Fruit fly (Drosophila melanogaster) whole organism, embryonic: Measurements from ENCODE around the gene CG43915.

Experiments
- CG10267 ChIP-seq: fragments of 200-800 bp; sonication (Bioruptor generic); optimal IDR thresholded peaks from 2 replicates; lab custom pipeline; 2018; ENCODE audit warnings: missing biosample characterization, mild to moderate bottlenecking, missing genetic modification characterization, moderate library complexity
- CG12219 ChIP-seq: fragments of 200-800 bp; sonication (Bioruptor generic); optimal IDR thresholded peaks from 3 replicates; lab custom pipeline; 2018; ENCODE audit warnings: missing biosample characterization, mild to moderate bottlenecking, missing genetic modification characterization
- CG12391 ChIP-seq: fragments of 200-800 bp; sonication (Bioruptor generic); optimal IDR thresholded peaks from 3 replicates; lab custom pipeline; 2018; ENCODE audit warnings: missing biosample characterization, mild to moderate bottlenecking, missing genetic modification characterization, moderate library complexity
- CG12659 ChIP-seq: fragments of 200-800 bp; sonication (Bioruptor generic); optimal IDR thresholded peaks from 3 replicates; lab custom pipeline; 2017; ENCODE audit warnings: mild to moderate bottlenecking, missing biosample characterization, missing genetic modification reagents, missing genetic modification characterization
- CG13894 ChIP-seq: fragments of 200-800 bp; sonication (Bioruptor generic); optimal IDR thresholded peaks from 3 replicates; lab custom pipeline; 2018; ENCODE audit warnings: missing biosample characterization, mild to moderate bottlenecking, missing genetic modification characterization, moderate library complexity
- CG14014 ChIP-seq: fragments of 200-800 bp; sonication (Bioruptor generic); IDR thresholded peaks from 2 replicates; pipeline ENCODE4 v1.3.6; 2022; ENCODE audit warnings: missing biosample characterization, missing genetic modification characterization
- CG14667 ChIP-seq: fragments of 200-800 bp; sonication (Bioruptor generic); IDR thresholded peaks from 2 replicates; pipeline ENCODE4 v1.3.6; 2022; ENCODE audit warnings: missing biosample characterization, missing genetic modification characterization
- CG15011 ChIP-seq: fragments of 200-800 bp; sonication (Bioruptor generic); optimal IDR thresholded peaks from 3 replicates; lab custom pipeline; 2018; ENCODE audit warnings: missing biosample characterization, mild to moderate bottlenecking, missing genetic modification characterization
- CG15514 ChIP-seq: fragments of 200-800 bp; sonication (Bioruptor generic); optimal IDR thresholded peaks from 3 replicates; lab custom pipeline; 2017; ENCODE audit warnings: missing biosample characterization, missing genetic modification characterization, mild to moderate bottlenecking, moderate library complexity, missing genetic modification reagents
- CG16815 ChIP-seq: fragments of 200-800 bp; sonication (Bioruptor generic); optimal IDR thresholded peaks from 3 replicates; lab custom pipeline; 2017; ENCODE audit warnings: missing biosample characterization, mild to moderate bottlenecking, missing genetic modification characterization
- CG17802 ChIP-seq: fragments of 200-800 bp; sonication (Bioruptor generic); optimal IDR thresholded peaks from 2 replicates; lab custom pipeline; 2018; ENCODE audit warnings: missing biosample characterization, mild to moderate bottlenecking, missing genetic modification characterization, moderate library complexity
- CG1832 ChIP-seq: fragments of 200-800 bp; sonication (Bioruptor generic); optimal IDR thresholded peaks from 2 replicates; lab custom pipeline; 2017; ENCODE audit warnings: missing biosample characterization, mild to moderate bottlenecking, missing genetic modification characterization, inconsistent platforms
- CG2712 ChIP-seq: fragments of 200-800 bp; optimal IDR thresholded peaks from 3 replicates; lab custom pipeline; 2019; ENCODE audit warnings: missing biosample characterization, mild to moderate bottlenecking, missing genetic modification characterization, moderate library complexity
- CG3163 ChIP-seq: fragments of 200-800 bp; sonication (Bioruptor generic); optimal IDR thresholded peaks from 3 replicates; lab custom pipeline; 2016; ENCODE audit warnings: missing biosample characterization, missing genetic modification characterization
- CG34376 ChIP-seq: fragments of 200-800 bp; sonication (Bioruptor generic); optimal IDR thresholded peaks from 2 replicates; lab custom pipeline; 2018; ENCODE audit warnings: missing biosample characterization, mild to moderate bottlenecking, missing genetic modification characterization
- CG34422 ChIP-seq: fragments of 200-800 bp; sonication (Bioruptor generic); IDR thresholded peaks from 3 replicates; pipeline ENCODE4 v1.3.6; 2022; ENCODE audit warnings: missing biosample characterization, missing genetic modification characterization
- CG4730 ChIP-seq: fragments of 200-800 bp; sonication (Bioruptor generic); IDR thresholded peaks from 2 replicates; pipeline ENCODE4 v1.3.6; 2022; ENCODE audit warnings: missing biosample characterization, missing genetic modification characterization
- CG7372 ChIP-seq: fragments of 200-800 bp; sonication (Bioruptor generic); IDR thresholded peaks from 2 replicates; pipeline ENCODE4 v1.3.6; 2022; ENCODE audit warnings: missing biosample characterization, missing genetic modification characterization
- CG7745 ChIP-seq: fragments of 200-800 bp; sonication (Bioruptor generic); optimal IDR thresholded peaks from 2 replicates; lab custom pipeline; 2018; ENCODE audit warnings: missing biosample characterization, mild to moderate bottlenecking, missing genetic modification characterization, moderate library complexity
- CG7987 ChIP-seq: fragments of 200-800 bp; sonication (Bioruptor generic); optimal IDR thresholded peaks from 2 replicates; lab custom pipeline; 2018; ENCODE audit warnings: missing biosample characterization, mild to moderate bottlenecking, missing genetic modification characterization, moderate library complexity
- CTCF ChIP-seq: fragments of 200-800 bp; sonication (Bioruptor generic); optimal IDR thresholded peaks from 2 replicates; lab custom pipeline; 2017; ENCODE audit warnings: missing biosample characterization, mild to moderate bottlenecking, missing genetic modification characterization, moderate library complexity
- Dbx ChIP-seq: fragments of 200-800 bp; sonication (Bioruptor generic); IDR thresholded peaks from 3 replicates; pipeline ENCODE4 v1.3.6; 2022; ENCODE audit warnings: missing biosample characterization, missing genetic modification characterization
- GATAe ChIP-seq: fragments of 200-800 bp; sonication (Bioruptor generic); conservative IDR thresholded peaks from 2 replicates; pipeline ENCODE4 v1.3.6; 2022; ENCODE audit warnings: missing biosample characterization, missing genetic modification characterization
- HLH54F ChIP-seq: fragments of 200-800 bp; sonication (Bioruptor generic); optimal IDR thresholded peaks from 3 replicates; lab custom pipeline; 2016; ENCODE audit warnings: missing biosample characterization, missing genetic modification characterization
- Hand ChIP-seq: fragments of 200-800 bp; sonication (Bioruptor generic); optimal IDR thresholded peaks from 2 replicates; lab custom pipeline; 2017; ENCODE audit warnings: mild to moderate bottlenecking, missing biosample characterization, missing genetic modification reagents, missing genetic modification characterization
- Hr39 ChIP-seq: fragments of >200 bp; optimal IDR thresholded peaks from 2 replicates; lab custom pipeline; 2017
- Lim3 ChIP-seq: fragments of 200-800 bp; sonication (Bioruptor generic); IDR thresholded peaks from 2 replicates; pipeline ENCODE4 v1.3.6; 2022; ENCODE audit warnings: missing biosample characterization, missing genetic modification characterization
- Nf-YA ChIP-seq: fragments of 200-800 bp; sonication (Bioruptor generic); IDR thresholded peaks from 2 replicates; pipeline ENCODE4 v1.3.6; 2022; ENCODE audit warnings: missing biosample characterization, missing genetic modification characterization
- Oaz ChIP-seq: fragments of 200-800 bp; sonication (Bioruptor generic); IDR thresholded peaks from 2 replicates; pipeline ENCODE4 v1.3.6; 2022; ENCODE audit warnings: missing biosample characterization, missing genetic modification characterization
- Optix ChIP-seq: fragments of 200-800 bp; sonication (Bioruptor generic); IDR thresholded peaks from 3 replicates; pipeline ENCODE4 v1.3.6; 2022; ENCODE audit warnings: missing biosample characterization, missing genetic modification characterization
- Ravus ChIP-seq: fragments of 200-800 bp; sonication (Bioruptor generic); IDR thresholded peaks from 2 replicates; pipeline ENCODE4 v1.3.6; 2022; ENCODE audit warnings: missing biosample characterization, missing genetic modification characterization
- Rfx ChIP-seq: fragments of 200-800 bp; sonication (Bioruptor generic); IDR thresholded peaks from 2 replicates; pipeline ENCODE4 v1.3.6; 2022; ENCODE audit warnings: missing biosample characterization, missing genetic modification characterization
- Side ChIP-seq: fragments of 200-800 bp; sonication (Bioruptor generic); optimal IDR thresholded peaks from 2 replicates; lab custom pipeline; 2016; ENCODE audit warnings: missing biosample characterization, missing genetic modification characterization
- TFAM ChIP-seq: fragments of 200-800 bp; sonication (Bioruptor generic); optimal IDR thresholded peaks from 2 replicates; lab custom pipeline; 2017; ENCODE audit warnings: missing biosample characterization, missing genetic modification characterization, inconsistent platforms
- ab ChIP-seq: fragments of 200-800 bp; sonication (Bioruptor generic); optimal IDR thresholded peaks from 2 replicates; lab custom pipeline; 2016; ENCODE audit warnings: missing biosample characterization, missing genetic modification characterization
- al ChIP-seq: fragments of 200-800 bp; sonication (Bioruptor generic); IDR thresholded peaks from 2 replicates; pipeline ENCODE4 v1.3.6; 2022; ENCODE audit warnings: missing biosample characterization, missing genetic modification characterization
- corto ChIP-seq: fragments of 200-800 bp; sonication (Bioruptor generic); optimal IDR thresholded peaks from 2 replicates; lab custom pipeline; 2016; ENCODE audit warnings: missing biosample characterization, mild to moderate bottlenecking, missing genetic modification characterization, moderate library complexity
- cwo ChIP-seq: fragments of 200-800 bp; sonication (Bioruptor generic); optimal IDR thresholded peaks from 3 replicates; lab custom pipeline; 2017; ENCODE audit warnings: missing biosample characterization, missing genetic modification characterization, mild to moderate bottlenecking, moderate library complexity, missing genetic modification reagents
- dysf ChIP-seq: fragments of 200-800 bp; sonication (Bioruptor generic); IDR thresholded peaks from 3 replicates; pipeline ENCODE4 v1.3.6; 2022; ENCODE audit warnings: missing biosample characterization, missing genetic modification characterization
- ems ChIP-seq: fragments of 200-800 bp; sonication (Bioruptor generic); optimal IDR thresholded peaks from 3 replicates; lab custom pipeline; 2016; ENCODE audit warnings: missing biosample characterization, missing genetic modification characterization
- ind ChIP-seq: fragments of 200-800 bp; sonication (Bioruptor generic); optimal IDR thresholded peaks from 3 replicates; lab custom pipeline; 2016; ENCODE audit warnings: missing biosample characterization, missing genetic modification characterization
- lilli ChIP-seq: fragments of 200-800 bp; sonication (Bioruptor generic); optimal IDR thresholded peaks from 3 replicates; lab custom pipeline; 2016; ENCODE audit warnings: missing biosample characterization, missing genetic modification characterization
- lmd ChIP-seq: fragments of 200-800 bp; sonication (Bioruptor generic); IDR thresholded peaks from 2 replicates; pipeline ENCODE4 v1.3.6; 2022; ENCODE audit warnings: missing biosample characterization, missing genetic modification characterization
- mirr ChIP-seq: fragments of 200-800 bp; sonication (Bioruptor generic); optimal IDR thresholded peaks from 3 replicates; lab custom pipeline; 2018; ENCODE audit warnings: missing biosample characterization, mild to moderate bottlenecking, missing genetic modification characterization
- pfk ChIP-seq: fragments of 200-800 bp; sonication (Bioruptor generic); optimal IDR thresholded peaks from 2 replicates; lab custom pipeline; 2018; ENCODE audit warnings: missing biosample characterization, mild to moderate bottlenecking, missing genetic modification characterization, moderate library complexity
- pho ChIP-seq: fragments of 200-800 bp; sonication (Bioruptor generic); optimal IDR thresholded peaks from 2 replicates; lab custom pipeline; 2016; ENCODE audit warnings: missing biosample characterization, missing genetic modification characterization
- pnt ChIP-seq: fragments of 200-800 bp; sonication (Bioruptor generic); optimal IDR thresholded peaks from 3 replicates; lab custom pipeline; 2016; ENCODE audit warnings: missing biosample characterization, missing genetic modification characterization
- scrt ChIP-seq: fragments of 200-800 bp; sonication (Bioruptor generic); optimal IDR thresholded peaks from 2 replicates; lab custom pipeline; 2018; ENCODE audit warnings: missing biosample characterization, mild to moderate bottlenecking, missing genetic modification characterization, moderate library complexity
- slp2 ChIP-seq: fragments of 200-800 bp; sonication (Bioruptor generic); optimal IDR thresholded peaks from 2 replicates; lab custom pipeline; 2016; ENCODE audit warnings: missing biosample characterization, missing genetic modification characterization
- sqz ChIP-seq: fragments of 200-800 bp; sonication (Bioruptor generic); optimal IDR thresholded peaks from 3 replicates; lab custom pipeline; 2018; ENCODE audit warnings: missing biosample characterization, mild to moderate bottlenecking, missing genetic modification characterization
- stc ChIP-seq: fragments of 200-800 bp; sonication (Bioruptor generic); IDR thresholded peaks from 2 replicates; pipeline ENCODE4 v1.3.6; 2022; ENCODE audit warnings: missing biosample characterization, missing genetic modification characterization
- usp ChIP-seq: fragments of >200 bp; optimal IDR thresholded peaks from 2 replicates; lab custom pipeline; 2017; ENCODE audit warnings: missing biosample characterization, missing genetic modification characterization
- zfh2 ChIP-seq: fragments of 200-800 bp; sonication (Bioruptor generic); optimal IDR thresholded peaks from 2 replicates; lab custom pipeline; 2016; ENCODE audit warnings: missing biosample characterization, missing genetic modification characterization

CG43915 gene

DNA sequence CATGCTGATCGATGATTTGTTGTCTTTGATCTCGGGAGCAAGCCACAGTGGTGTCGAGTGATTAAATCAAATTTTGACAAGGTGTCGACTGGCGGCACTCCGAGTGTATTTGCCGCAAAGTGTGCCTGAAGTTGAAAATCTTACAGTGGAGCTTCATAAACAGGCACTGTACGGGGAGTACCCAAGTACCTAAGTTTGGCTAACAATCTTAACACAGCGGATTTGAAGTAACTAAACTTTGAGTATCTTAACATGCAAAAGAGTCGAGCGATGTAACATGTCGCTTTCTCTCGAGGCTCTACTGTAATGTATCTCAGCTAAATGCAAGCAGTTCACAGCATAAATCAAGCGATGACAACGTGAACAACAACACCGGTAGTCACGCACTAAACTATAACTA is 44.1 kb downstream of the CG43915 start (continued):
- TF ChIP-seq Hr39 (no peak), ab (GFP tag; lab: Kevin White, UChicago) (no peak), CG34422 (GFP tag; lab: Robert Waterston, UW) (peak; percentile 63; the same call in 2 of the 3 replicates), CG12391 (peak; percentile 61), CG7745 (no peak), CG10267 (tag; lab: Kevin White, UChicago) (peak; percentile 58), CG4730 (GFP tag; lab: Robert Waterston, UW) (peak; percentile 58), CG34376 (GFP tag; lab: Kevin White, UChicago) (no peak), CG1832 (GFP tag; lab: Kevin White, UChicago) (no peak), Nf-YA (GFP tag; lab: Robert Waterston, UW) (peak; percentile 61), CG3163 (GFP tag; lab: Kevin White, UChicago) (peak; percentile 17), CTCF (GFP tag; lab: Kevin White, UChicago) (no peak), Ravus (GFP tag; lab: Robert Waterston, UW) (no peak), Rfx (no peak), CG16815 (GFP tag; lab: Kevin White, UChicago) (peak; percentile 81), Oaz (GFP tag; lab: Robert Waterston, UW) (no peak), pho (GFP tag; lab: Kevin White, UChicago) (no peak), CG15514 (GFP tag; lab: Kevin White, UChicago) (no peak), CG17802 (tag; lab: Kevin White, UChicago) (peak; percentile 25), CG2712 (tag; lab: Kevin White, UChicago) (peak; percentile 83), CG12659 (GFP tag; lab: Kevin White, UChicago) (peak; percentile 11), CG15011 (no peak), CG14667 (GFP tag; lab: Robert Waterston, UW) (peak; percentile 52; the same call in 1 of the 2 replicates), Side (GFP tag; lab: Kevin White, UChicago) (peak; percentile 45), lilli (GFP tag; lab: Kevin White, UChicago) (peak; percentile 51), Lim3 (no peak), zfh2 (GFP tag; lab: Kevin White, UChicago) (no peak), CG13894 (tag; lab: Kevin White, UChicago) (no peak), dysf (GFP tag; lab: Robert Waterston, UW) (peak; percentile 68), ind (peak; percentile 58), CG12219 (GFP tag; lab: Kevin White, UChicago) (peak; percentile 65), HLH54F (no peak), cwo (no peak), pfk (no peak), CG7372 (no peak), pnt (GFP tag; lab: Kevin White, UChicago) (peak; percentile 76), usp (GFP tag; lab: Kevin White, UChicago) (no peak), CG7987 (GFP tag; lab: Kevin White, UChicago) (no peak), slp2 (GFP tag; lab: Kevin White, UChicago) (peak; percentile 45), stc (GFP tag; lab: Robert Waterston, UW) (peak; percentile 40; the same call in 1 of the 2 replicates), sqz (GFP tag; lab: Kevin White, UChicago) (peak; percentile 3), al (no peak), mirr (no peak), TFAM (GFP tag; lab: Kevin White, UChicago) (no peak), ems (peak; percentile 20), GATAe (no peak), corto (GFP tag; lab: Kevin White, UChicago) (no peak), Dbx (GFP tag; lab: Robert Waterston, UW) (no peak), Optix (GFP tag; lab: Robert Waterston, UW) (peak; percentile 81; the same call in 2 of the 3 replicates), Hand (GFP tag; lab: Kevin White, UChicago) (no peak), CG14014 (GFP tag; lab: Robert Waterston, UW) (peak; percentile 42; the same call in 1 of the 2 replicates), scrt (GFP tag; lab: Kevin White, UChicago) (peak; percentile 23), lmd (GFP tag; lab: Robert Waterston, UW) (peak; percentile 71)
